Fruit fly (Drosophila melanogaster) S2 (cell line): ENCODE measurements around the gene CG31821.

Experiments used
- CG8478 ChIP-seq: fragments of >200 bp; optimal IDR thresholded peaks from 2 replicates; lab custom pipeline; 2018
- CTCF ChIP-seq, 2 experiments: fragments of >200 bp; optimal IDR thresholded peaks; 2 replicates each; lab custom pipeline; 2018

DNA sequence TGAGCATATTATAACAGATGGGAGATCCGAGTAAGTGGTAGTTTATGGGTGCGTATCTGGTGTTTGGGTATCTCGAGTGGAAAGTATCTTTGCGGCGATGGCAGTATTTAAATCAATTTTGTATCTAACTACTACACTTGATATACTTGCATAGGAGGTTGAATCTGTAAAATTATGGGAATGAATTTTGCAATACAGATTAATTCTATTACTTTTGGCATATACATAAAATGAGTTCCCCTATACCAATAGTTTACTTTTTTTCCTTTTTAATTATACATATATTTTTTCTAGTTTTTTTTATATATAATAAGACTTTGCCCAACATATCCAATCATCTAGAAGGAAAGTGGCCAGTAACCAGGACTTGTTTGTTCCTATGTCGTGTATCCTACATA, 7.1 kb upstream of the CG31821 start:
- TF ChIP-seq CTCF (optimal IDR thresholded peaks at IDR 0.05; lab: Kevin White, UChicago): no peak
- TF ChIP-seq CG8478 (lab: Kevin White, UChicago): no peak
